Fruit fly (Drosophila melanogaster): ENCODE data around the gene Tim17a2.

- TF ChIP-seq usp (GFP tag; optimal IDR thresholded peaks at IDR 0.05) = no peak
- TF ChIP-seq psq (optimal IDR thresholded peaks at IDR 0.05) = no peak
Observed at dm6 chr3R:5217278-5217714, 45.2 kb downstream of the Tim17a2 start, which contains the start of gene cno.

Measured in whole organism.